Worm (Caenorhabditis elegans) whole organism, early embryonic: ENCODE data around the gene E02H4.4.

ENCODE experiments used
- B0310.2 ChIP-seq: sonication (generic microtip); optimal IDR thresholded peaks from 2 replicates; lab custom pipeline; 2016; ENCODE audit warnings: mild to moderate bottlenecking, missing genetic modification characterization, missing compliant biosample characterization
- F13C5.2 ChIP-seq: sonication (generic microtip); optimal IDR thresholded peaks from 2 replicates; lab custom pipeline; 2017; ENCODE audit warnings: mild to moderate bottlenecking, missing genetic modification characterization, inconsistent platforms, missing compliant biosample characterization
- aly-1 ChIP-seq: sonication (generic microtip); optimal IDR thresholded peaks from 2 replicates; lab custom pipeline; 2016; ENCODE audit warnings: missing genetic modification characterization, missing compliant biosample characterization
- ama-1 ChIP-seq: fragments of 150-350 bp; optimal IDR thresholded peaks from 2 replicates; lab custom pipeline; 2014
- ceh-13 ChIP-seq: fragments of 200-800 bp; sonication (Bioruptor generic); optimal IDR thresholded peaks from 2 replicates; lab custom pipeline; 2018; ENCODE audit warnings: mild to moderate bottlenecking, missing genetic modification characterization, missing compliant biosample characterization
- ceh-36 ChIP-seq: sonication (generic microtip); optimal IDR thresholded peaks from 2 replicates; lab custom pipeline; 2016; ENCODE audit warnings: missing genetic modification characterization, inconsistent platforms, missing compliant biosample characterization
- ets-7 ChIP-seq: sonication (generic microtip); optimal IDR thresholded peaks from 2 replicates; lab custom pipeline; 2016; ENCODE audit warnings: missing genotype, missing genetic modification characterization, missing compliant biosample characterization
- flt-1 ChIP-seq: fragments of 200-800 bp; sonication (Bioruptor generic); IDR thresholded peaks from 2 replicates; pipeline ENCODE4 v1.3.6; 2022; ENCODE audit warnings: missing genetic modification characterization, missing compliant biosample characterization
- hmbx-1 ChIP-seq: sonication (generic microtip); optimal IDR thresholded peaks from 2 replicates; lab custom pipeline; 2016; ENCODE audit warnings: mild to moderate bottlenecking, missing genetic modification characterization, missing compliant biosample characterization
- hmg-4 ChIP-seq: fragments of 200-800 bp; sonication (Bioruptor generic); optimal IDR thresholded peaks from 2 replicates; lab custom pipeline; 2018; ENCODE audit warnings: mild to moderate bottlenecking, missing genetic modification characterization, missing compliant biosample characterization
- hnd-1 ChIP-seq: sonication (generic microtip); optimal IDR thresholded peaks from 2 replicates; lab custom pipeline; 2016; ENCODE audit warnings: missing genetic modification characterization, missing compliant biosample characterization
- pes-1 ChIP-seq: fragments of 200-800 bp; sonication (Bioruptor generic); IDR thresholded peaks from 2 replicates; pipeline ENCODE4 v1.3.6; 2022; ENCODE audit warnings: missing genetic modification reagents, missing genetic modification characterization, missing compliant biosample characterization
- scrt-1 ChIP-seq: fragments of 200-800 bp; sonication (Bioruptor generic); IDR thresholded peaks from 2 replicates; pipeline ENCODE4 v1.3.6; 2022; ENCODE audit warnings: missing genetic modification characterization, missing compliant biosample characterization
- sea-1 ChIP-seq: fragments of 200-800 bp; sonication (Bioruptor generic); conservative IDR thresholded peaks from 2 replicates; pipeline ENCODE4 v1.3.6; 2022; ENCODE audit warnings: missing genetic modification characterization, missing compliant biosample characterization
- tbx-11 ChIP-seq: fragments of 200-800 bp; sonication (Bioruptor generic); IDR thresholded peaks from 2 replicates; pipeline ENCODE4 v1.3.6; 2022; ENCODE audit warnings: missing genetic modification characterization, missing compliant biosample characterization
- tbx-37 ChIP-seq: fragments of 200-800 bp; sonication (Bioruptor generic); conservative IDR thresholded peaks from 2 replicates; pipeline ENCODE4 v1.3.6; 2022; ENCODE audit warnings: missing genetic modification reagents, missing genetic modification characterization, missing compliant biosample characterization
- tra-4 ChIP-seq: sonication (generic microtip); optimal IDR thresholded peaks from 2 replicates; lab custom pipeline; 2017; ENCODE audit warnings: missing genetic modification characterization, missing compliant biosample characterization

Gene E02H4.4

DNA sequence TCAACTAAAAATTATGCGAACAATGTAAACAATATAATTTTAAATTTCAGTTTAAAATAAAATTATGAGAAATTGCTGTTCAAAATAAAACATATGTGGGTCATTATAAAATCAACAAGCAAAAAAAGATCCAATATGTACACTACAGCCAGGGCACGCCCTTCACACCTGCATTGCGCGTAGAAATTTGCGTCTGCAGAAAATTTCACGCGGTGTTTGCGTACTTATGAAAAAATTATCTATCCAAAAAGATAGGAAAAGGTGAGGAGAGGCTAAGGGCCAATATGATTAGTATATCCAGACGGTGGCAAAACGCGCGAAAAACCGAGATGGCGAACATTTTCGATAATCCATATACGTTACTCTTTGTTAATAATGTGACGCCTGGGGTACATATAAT lies 13.3 kb upstream of the E02H4.4 start:
- no peak for TF ChIP-seq sea-1 (GFP tag; lab: Robert Waterston, UW)
- TF ChIP-seq tbx-37: no peak
- no peak for TF ChIP-seq flt-1 (GFP tag; lab: Robert Waterston, UW)
- TF ChIP-seq aly-1 (tag; lab: Kevin White, UChicago): no peak
- TF ChIP-seq pes-1: no peak
- no peak for TF ChIP-seq scrt-1 (GFP tag; lab: Robert Waterston, UW)
- no peak for TF ChIP-seq ceh-13 (GFP tag; lab: Kevin White, UChicago)
- no peak for TF ChIP-seq hmbx-1 (tag; lab: Kevin White, UChicago)
- TF ChIP-seq ceh-36: no peak

DNA sequence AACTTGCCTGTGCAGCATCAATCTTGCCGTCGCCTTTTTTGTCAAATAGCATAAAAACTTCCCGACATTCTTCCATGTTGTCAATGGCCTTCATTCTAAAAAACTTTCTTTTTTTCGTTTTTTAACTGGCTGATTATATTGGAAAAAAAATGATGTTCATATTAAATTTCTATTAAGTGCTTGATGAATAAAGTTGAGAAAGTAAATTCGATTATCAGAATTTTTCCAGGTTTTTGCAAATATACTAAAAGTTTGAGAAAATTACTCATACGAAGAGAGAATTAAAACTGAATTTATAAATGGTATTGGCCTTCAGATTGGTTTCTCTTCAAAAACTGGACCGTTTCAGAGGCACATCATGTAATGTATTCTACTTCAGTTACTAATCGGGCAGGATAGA lies 11.2 kb upstream of the E02H4.4 start, which contains the start of gene mlc-6:
TSS of gene mlc-6 (minus strand) at position 101 of the 400 bp plus-strand sequence.
- no peak for TF ChIP-seq ama-1
- no peak for TF ChIP-seq sea-1 (GFP tag; lab: Robert Waterston, UW)
- TF ChIP-seq aly-1 (tag; lab: Kevin White, UChicago): no peak
- no peak for TF ChIP-seq tbx-11 (GFP tag; lab: Robert Waterston, UW)
- TF ChIP-seq B0310.2: no peak
- no peak for TF ChIP-seq hmbx-1 (tag; lab: Kevin White, UChicago)
- TF ChIP-seq scrt-1 (GFP tag; lab: Robert Waterston, UW): no peak
- no peak for TF ChIP-seq ceh-36
- TF ChIP-seq hnd-1: no peak
- TF ChIP-seq ets-7 (tag; lab: Kevin White, UChicago): no peak
- no peak for TF ChIP-seq pes-1
- no peak for TF ChIP-seq hmg-4 (GFP tag; lab: Kevin White, UChicago)
- TF ChIP-seq F13C5.2 (tag; lab: Kevin White, UChicago): no peak
- no peak for TF ChIP-seq flt-1 (GFP tag; lab: Robert Waterston, UW)

DNA sequence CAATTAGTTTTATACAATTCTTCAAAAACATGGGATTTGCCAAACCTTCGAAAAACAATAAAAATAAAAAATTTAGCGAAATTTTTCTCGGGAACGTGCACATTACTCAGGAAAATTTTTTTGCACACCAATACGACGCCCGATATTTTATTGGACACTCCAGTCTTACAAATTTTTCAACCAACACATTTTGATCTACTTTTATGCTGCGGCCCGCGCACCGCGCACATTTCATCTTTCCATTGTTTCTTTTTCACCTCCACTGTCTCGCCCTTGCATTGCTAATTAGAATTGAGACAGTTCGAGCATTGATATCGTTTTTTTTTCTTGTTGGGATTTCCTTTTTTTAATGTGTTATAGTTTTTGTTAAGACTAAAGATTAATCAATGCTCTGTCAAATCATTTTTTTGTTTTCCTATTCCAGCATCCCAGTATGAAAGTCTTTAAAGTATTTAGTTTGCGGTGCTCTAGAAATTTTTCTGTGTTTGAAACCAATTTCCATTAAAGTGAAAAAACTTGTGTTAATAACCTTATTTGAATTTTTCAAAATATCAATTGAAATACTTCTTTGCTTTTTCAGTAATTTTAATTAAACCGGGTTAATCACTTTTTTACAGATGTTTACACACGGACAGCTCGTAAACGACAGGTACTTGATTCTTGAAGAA lies 10.2 kb upstream of the E02H4.4 start, which contains the start of gene K04C1.5:
TSS of gene K04C1.5 (plus strand) at position 618 of the 668 bp plus-strand sequence.
- TF ChIP-seq hmg-4 (GFP tag; lab: Kevin White, UChicago): no peak
- TF ChIP-seq ceh-36: no peak
- no peak for TF ChIP-seq ceh-13 (GFP tag; lab: Kevin White, UChicago)
- no peak for TF ChIP-seq ama-1
- no peak for TF ChIP-seq ets-7 (tag; lab: Kevin White, UChicago)
- TF ChIP-seq flt-1 (GFP tag; lab: Robert Waterston, UW): no peak
- TF ChIP-seq tbx-37: no peak
- TF ChIP-seq tbx-11 (GFP tag; lab: Robert Waterston, UW): no peak
- no peak for TF ChIP-seq F13C5.2 (tag; lab: Kevin White, UChicago)

DNA sequence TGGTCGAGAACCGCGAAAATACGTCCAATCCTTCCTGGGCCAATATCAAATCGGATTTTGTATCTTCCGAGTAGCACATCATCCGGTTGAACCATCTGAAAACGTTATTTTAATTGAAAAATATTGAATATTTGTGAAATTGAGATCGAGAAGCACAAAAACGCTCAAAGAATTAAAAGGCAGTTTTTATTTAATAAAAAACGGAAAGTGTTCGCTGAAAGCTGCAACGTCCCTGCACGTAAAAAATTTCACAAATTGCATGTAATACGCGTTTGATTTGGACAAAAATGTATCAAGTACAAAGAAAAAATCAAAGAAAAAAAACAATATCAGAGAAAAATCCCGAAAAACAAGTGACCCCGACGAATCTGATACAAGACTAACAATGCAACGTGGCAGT lies 5.7 kb upstream of the E02H4.4 start, which contains the start of gene E02H4.6:
TSS of gene E02H4.6 (minus strand) at position 101 of the 400 bp plus-strand sequence.
- no peak for TF ChIP-seq tra-4 (tag; lab: Kevin White, UChicago)
- TF ChIP-seq scrt-1 (GFP tag; lab: Robert Waterston, UW): no peak
- no peak for TF ChIP-seq ceh-36
- no peak for TF ChIP-seq sea-1 (GFP tag; lab: Robert Waterston, UW)
- TF ChIP-seq aly-1 (tag; lab: Kevin White, UChicago): no peak
- TF ChIP-seq pes-1: no peak
- TF ChIP-seq F13C5.2 (tag; lab: Kevin White, UChicago): no peak
- no peak for TF ChIP-seq tbx-11 (GFP tag; lab: Robert Waterston, UW)
- no peak for TF ChIP-seq ets-7 (tag; lab: Kevin White, UChicago)
- no peak for TF ChIP-seq ama-1
- TF ChIP-seq ceh-13 (GFP tag; lab: Kevin White, UChicago): no peak
- TF ChIP-seq hmbx-1 (tag; lab: Kevin White, UChicago): no peak
- TF ChIP-seq tbx-37: no peak

DNA sequence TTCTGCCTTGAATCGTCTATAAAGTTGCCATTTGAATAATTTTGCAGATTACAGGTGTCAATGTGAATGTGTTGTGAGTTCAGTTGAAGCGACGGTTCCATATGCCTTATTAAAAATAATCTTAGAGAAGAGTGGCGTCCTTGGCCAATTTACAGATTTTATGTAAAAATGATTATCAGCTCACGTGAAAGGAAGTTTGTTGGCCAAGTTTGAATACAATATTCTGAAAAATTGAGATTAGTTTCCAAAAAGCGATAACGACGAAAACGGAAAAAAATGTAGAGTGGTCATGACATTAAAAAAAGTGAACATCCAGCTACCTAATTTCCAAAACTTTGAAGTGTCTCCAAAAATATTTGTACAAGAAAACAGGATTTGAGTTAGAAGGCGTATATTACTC lies 2.7 kb upstream of the E02H4.4 start, which contains the start of gene E02H4.5:
TSS of gene E02H4.5 (minus strand) at position 101 of the 400 bp plus-strand sequence.
- TF ChIP-seq hnd-1 (no peak), ceh-13 (GFP tag; lab: Kevin White, UChicago) (no peak)

DNA sequence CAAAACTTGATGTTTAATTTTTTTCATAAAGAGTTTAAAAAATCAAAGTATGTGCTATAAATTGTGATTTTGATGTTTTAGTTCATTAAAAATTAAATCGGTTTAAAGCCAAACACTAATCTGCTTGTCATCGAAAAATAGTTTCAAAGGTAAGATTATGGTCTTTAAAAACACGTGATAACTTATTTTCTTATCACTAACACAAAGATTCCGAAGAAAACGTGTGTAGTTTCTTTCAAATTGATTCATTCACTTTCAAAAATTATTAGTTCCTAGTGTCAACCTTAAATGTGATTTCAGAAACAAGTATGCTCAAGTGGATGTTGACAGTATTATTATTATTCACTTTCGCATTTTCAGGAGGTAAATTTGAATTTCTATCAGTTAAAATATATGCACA lies 1.8 kb upstream of the E02H4.4 start, which contains the start of gene E02H4.7:
TSS of gene E02H4.7 (plus strand) at position 301 of the 400 bp plus-strand sequence.
- TF ChIP-seq tbx-37 (no peak), pes-1 (no peak), hnd-1 (no peak), F13C5.2 (tag; lab: Kevin White, UChicago) (no peak), hmbx-1 (tag; lab: Kevin White, UChicago) (no peak), ceh-13 (GFP tag; lab: Kevin White, UChicago) (no peak), tbx-11 (GFP tag; lab: Robert Waterston, UW) (no peak), ceh-36 (no peak), ama-1 (no peak), B0310.2 (no peak), scrt-1 (GFP tag; lab: Robert Waterston, UW) (no peak), tra-4 (tag; lab: Kevin White, UChicago) (no peak), sea-1 (GFP tag; lab: Robert Waterston, UW) (no peak), hmg-4 (GFP tag; lab: Kevin White, UChicago) (no peak), ets-7 (tag; lab: Kevin White, UChicago) (no peak)

DNA sequence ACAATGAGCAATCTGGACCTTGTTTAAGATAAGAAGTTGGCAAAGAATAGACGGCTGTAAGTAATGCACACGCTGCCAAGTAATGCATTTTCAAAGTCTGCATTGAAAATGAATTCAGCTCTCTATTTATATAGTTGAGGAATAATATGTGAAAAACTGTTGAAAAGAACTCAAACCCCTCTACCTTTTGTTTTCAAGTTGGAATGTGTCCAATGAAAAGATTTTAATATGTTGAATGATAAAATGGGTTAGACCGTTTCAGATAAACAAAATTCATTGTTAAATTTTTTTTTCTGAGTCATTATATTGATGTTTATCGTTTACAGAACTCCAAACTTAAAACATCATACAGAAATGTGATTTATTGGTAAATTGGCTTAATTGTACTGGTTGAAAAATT lies 5.7 kb downstream of the E02H4.4 start, which contains the start of gene E02H4.8:
TSS of gene E02H4.8 (minus strand) at position 101 of the 400 bp plus-strand sequence.
- TF ChIP-seq ama-1: no peak
- no peak for TF ChIP-seq ceh-36
- no peak for TF ChIP-seq pes-1
- no peak for TF ChIP-seq tra-4 (tag; lab: Kevin White, UChicago)
- TF ChIP-seq scrt-1 (GFP tag; lab: Robert Waterston, UW): no peak
- TF ChIP-seq ets-7 (tag; lab: Kevin White, UChicago): no peak
- no peak for TF ChIP-seq hmg-4 (GFP tag; lab: Kevin White, UChicago)
- no peak for TF ChIP-seq B0310.2
- TF ChIP-seq aly-1 (tag; lab: Kevin White, UChicago): no peak
- no peak for TF ChIP-seq flt-1 (GFP tag; lab: Robert Waterston, UW)
- TF ChIP-seq hnd-1: no peak
- no peak for TF ChIP-seq ceh-13 (GFP tag; lab: Kevin White, UChicago)
- no peak for TF ChIP-seq F13C5.2 (tag; lab: Kevin White, UChicago)
- no peak for TF ChIP-seq sea-1 (GFP tag; lab: Robert Waterston, UW)
- no peak for TF ChIP-seq tbx-37
- no peak for TF ChIP-seq tbx-11 (GFP tag; lab: Robert Waterston, UW)
- no peak for TF ChIP-seq hmbx-1 (tag; lab: Kevin White, UChicago)
